Fruit fly (Drosophila melanogaster): ENCODE data around the gene CG1998.
A peak's percentile ranks its signal among the peaks of the same experiment; 100 is the strongest.

Gene CG1998

dm6 chrX:13401245-13401644, 11.6 kb downstream of the CG1998 start:
- TF ChIP-seq CG17801 (GFP tag; optimal IDR thresholded peaks at IDR 0.05; ENCODE audit: partially characterized antibody), result peak; percentile 18

DNA sequence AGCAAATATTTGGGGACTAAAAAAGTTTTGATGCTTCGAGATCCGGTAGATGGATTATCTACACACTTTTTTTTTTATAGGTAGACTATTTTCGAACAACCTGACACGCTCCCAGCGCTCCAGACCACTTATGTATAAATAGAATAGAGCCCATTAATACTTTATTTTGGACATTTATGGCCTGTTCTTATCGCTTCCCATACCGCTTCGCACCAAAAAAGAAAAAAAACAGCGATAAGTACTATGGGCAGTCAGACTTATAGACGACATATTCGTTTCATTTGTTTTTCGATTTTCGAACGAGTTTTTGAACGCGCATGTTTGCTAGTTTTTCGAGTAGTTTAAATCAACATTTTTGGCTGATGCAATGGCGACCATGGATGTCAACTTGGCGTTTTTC, 15.3 kb downstream of the CG1998 start:
- no peak for TF ChIP-seq CG17801 (GFP tag; optimal IDR thresholded peaks at IDR 0.05; ENCODE audit: partially characterized antibody)

DNA sequence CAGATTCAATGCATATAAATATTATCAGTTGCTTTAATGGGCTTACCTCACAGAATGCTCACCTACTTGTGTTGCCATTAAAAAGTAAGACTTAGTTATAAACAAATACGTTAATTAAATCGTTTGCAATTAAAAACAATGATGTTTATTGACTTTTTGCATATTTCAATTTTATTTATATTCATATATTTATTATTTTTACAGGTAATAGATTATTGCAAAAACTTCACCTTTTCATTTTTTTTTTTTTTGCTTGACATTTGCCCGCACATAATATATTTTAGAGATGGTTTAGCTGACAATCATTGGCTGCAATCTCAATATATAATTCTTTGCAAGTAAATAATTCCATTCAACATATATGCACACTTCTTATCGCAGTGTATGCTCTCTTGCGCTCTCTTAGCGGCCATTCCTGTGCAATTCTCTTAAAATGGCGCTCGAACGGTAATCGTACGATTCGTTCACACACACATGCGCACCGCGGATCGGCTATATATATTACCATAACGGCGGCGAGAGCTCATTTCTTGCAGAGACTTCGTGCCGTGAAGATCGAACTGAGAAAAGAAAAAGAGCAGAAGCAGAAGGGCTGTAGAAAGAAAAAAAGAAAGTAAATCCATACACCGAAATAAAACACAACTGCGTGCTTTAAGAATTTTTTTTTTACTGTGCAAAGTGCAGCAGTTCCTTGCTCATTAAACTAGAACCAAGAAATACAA, 16.3 kb downstream of the CG1998 start, which contains the start of gene Bcat:
Gene Bcat (plus strand): TSS at position 522 of the 722 bp plus-strand sequence.
- peak; percentile 76 for TF ChIP-seq CG17801 (GFP tag; optimal IDR thresholded peaks at IDR 0.05; ENCODE audit: partially characterized antibody)

- peak; percentile 78 for TF ChIP-seq CG17801 (GFP tag; optimal IDR thresholded peaks at IDR 0.05; ENCODE audit: partially characterized antibody)
Observed at dm6 chrX:13395988-13396377, 16.9 kb downstream of the CG1998 start.

- TF ChIP-seq CG17801 (GFP tag; optimal IDR thresholded peaks at IDR 0.05; ENCODE audit: partially characterized antibody), result no peak
Observed at dm6 chrX:13395020-13395419, 17.9 kb downstream of the CG1998 start.

DNA sequence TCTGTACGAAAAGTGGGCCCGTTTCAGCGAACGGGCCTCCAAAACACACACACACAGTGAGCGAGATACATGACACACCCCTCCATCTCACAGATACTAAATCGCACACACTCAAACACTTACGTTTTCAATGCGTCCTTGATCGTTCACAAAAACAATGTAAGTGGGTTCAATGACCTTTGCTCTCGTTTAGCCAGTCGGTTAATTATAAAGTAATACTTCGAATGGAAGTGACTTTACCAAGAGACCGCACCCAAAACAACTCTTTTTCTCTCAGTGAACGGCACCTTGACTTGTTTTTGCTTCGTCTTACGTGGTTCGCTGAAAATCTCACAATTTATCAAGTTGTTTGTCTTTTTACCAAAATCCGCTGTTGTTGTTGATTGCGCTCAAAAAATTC, 18.5 kb downstream of the CG1998 start:
- no peak for TF ChIP-seq CG17801 (GFP tag; optimal IDR thresholded peaks at IDR 0.05; ENCODE audit: partially characterized antibody)

DNA sequence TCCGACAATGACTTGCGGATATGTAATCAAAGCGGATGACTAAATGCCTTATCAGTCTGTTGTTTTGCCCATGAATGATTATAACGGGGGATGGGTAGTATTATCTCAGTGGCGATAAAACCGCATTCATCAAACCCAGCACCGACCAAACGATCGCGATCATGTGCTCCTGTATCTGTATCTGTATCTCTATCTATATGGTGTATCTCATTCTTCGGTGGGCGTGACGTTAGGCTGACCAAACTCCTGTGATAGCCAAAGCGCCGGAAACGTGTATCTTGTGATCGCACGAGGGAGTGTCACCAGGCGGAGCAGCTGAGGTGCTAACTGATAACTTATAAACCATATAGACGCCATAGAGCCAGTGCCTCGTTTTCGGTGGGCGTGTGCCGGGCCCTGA, 20.1 kb downstream of the CG1998 start:
- no peak for TF ChIP-seq CG17801 (GFP tag; optimal IDR thresholded peaks at IDR 0.05; ENCODE audit: partially characterized antibody)

DNA sequence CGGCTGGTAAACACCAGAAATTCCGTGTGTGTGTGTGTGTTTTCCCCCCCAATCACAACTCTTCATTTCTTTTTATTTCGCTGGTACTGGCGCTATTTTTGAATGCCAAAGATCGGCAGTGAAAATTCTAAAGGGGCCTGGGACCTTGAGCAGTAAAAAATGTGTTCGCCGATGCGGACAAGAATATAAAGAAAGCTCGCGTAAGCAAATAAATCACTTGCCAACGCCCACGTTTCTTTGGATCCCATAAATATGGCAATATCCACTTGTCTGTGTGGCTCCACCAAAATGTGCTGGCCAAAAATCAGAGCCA, 20.9 kb downstream of the CG1998 start:
- TF ChIP-seq CG17801 (GFP tag; optimal IDR thresholded peaks at IDR 0.05; ENCODE audit: partially characterized antibody), result no peak

dm6 chrX:13391174-13392040, 21.5 kb downstream of the CG1998 start:
- TF ChIP-seq CG17801 (GFP tag; optimal IDR thresholded peaks at IDR 0.05; ENCODE audit: partially characterized antibody), result no peak

- TF ChIP-seq CG17801 (GFP tag; optimal IDR thresholded peaks at IDR 0.05; ENCODE audit: partially characterized antibody), result peak; percentile 97
Observed at dm6 chrX:13390465-13391173, 22.3 kb downstream of the CG1998 start.

dm6 chrX:13387373-13387850, 25.5 kb downstream of the CG1998 start, which contains the start of the genes Ype and CG1662:
Gene Ype, minus strand, starts transcription at chrX:13387417.
Gene CG1662, plus strand, starts transcription at chrX:13387563.
- peak; percentile 71 for TF ChIP-seq CG17801 (GFP tag; optimal IDR thresholded peaks at IDR 0.05; ENCODE audit: partially characterized antibody)

dm6 chrX:13386776-13387175, 26.1 kb downstream of the CG1998 start:
- TF ChIP-seq CG17801 (GFP tag; optimal IDR thresholded peaks at IDR 0.05; ENCODE audit: partially characterized antibody), result no peak

DNA sequence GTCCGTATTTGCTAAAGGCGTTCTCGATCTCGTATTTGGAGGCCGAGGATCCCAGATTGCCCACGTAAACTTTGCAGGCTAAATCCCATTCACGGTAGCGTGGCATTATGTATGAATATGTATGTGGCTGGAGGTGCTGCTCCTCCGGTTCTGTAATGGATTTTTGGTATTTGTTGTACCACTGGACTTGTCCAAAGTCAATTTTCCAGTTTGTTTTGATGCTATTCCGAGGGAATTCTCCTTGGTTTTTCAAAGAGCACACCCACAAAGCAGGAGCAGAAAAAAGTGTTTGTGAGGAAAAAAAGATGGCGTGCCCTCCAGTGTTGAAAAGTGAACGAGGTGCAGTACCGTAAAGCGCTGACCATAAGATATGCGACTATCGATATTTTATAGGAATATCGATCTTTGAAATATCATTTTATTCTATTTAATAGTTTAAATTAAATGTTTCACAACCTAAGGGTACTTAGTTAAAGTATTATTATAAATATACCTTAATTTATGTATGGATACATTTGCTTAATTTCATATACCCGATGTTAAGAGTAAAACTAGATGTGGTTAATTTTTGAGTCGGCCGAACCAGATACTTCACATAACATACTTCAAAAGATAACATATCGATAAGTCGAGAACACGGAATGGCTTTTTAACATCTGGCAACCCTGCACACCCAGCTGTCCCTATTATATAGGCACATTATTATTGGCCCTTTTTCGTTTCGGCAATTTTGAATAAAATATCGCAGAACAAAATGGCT, 28.1 kb downstream of the CG1998 start, which contains the start of the genes Rbp1-like and Tim9a:
Gene Rbp1-like (minus strand): TSS at position 295 of the 760 bp plus-strand sequence.
Gene Tim9a (plus strand): TSS at position 628 of the 760 bp plus-strand sequence.
- TF ChIP-seq CG17801 (GFP tag; optimal IDR thresholded peaks at IDR 0.05; ENCODE audit: partially characterized antibody), result peak; percentile 52

dm6 chrX:13384177-13384576, 28.7 kb downstream of the CG1998 start:
- no peak for TF ChIP-seq CG17801 (GFP tag; optimal IDR thresholded peaks at IDR 0.05; ENCODE audit: partially characterized antibody)

Data from ovary, adult (tissue).